Fruit fly (Drosophila melanogaster): ENCODE measurements around the gene CG9109.

CG9109 gene

dm6 chr2L:5983236-5983635 lies 51.0 kb downstream of the CG9109 start (continued):
- TF ChIP-seq C15 (GFP tag; IDR thresholded peaks at IDR 0.05), result no peak
- TF ChIP-seq CG42726 (GFP tag; IDR thresholded peaks at IDR 0.05; ENCODE audit: partially characterized antibody), result no peak
- no peak for TF ChIP-seq crp (GFP tag; optimal IDR thresholded peaks at IDR 0.05)
- TF ChIP-seq CG9609 (GFP tag; optimal IDR thresholded peaks at IDR 0.05), result no peak
- TF ChIP-seq CG18764 (GFP tag; optimal IDR thresholded peaks at IDR 0.05), result no peak
- no peak for TF ChIP-seq kay (GFP tag; optimal IDR thresholded peaks at IDR 0.05)
- TF ChIP-seq CG7271 (tag; optimal IDR thresholded peaks at IDR 0.05), result no peak
- no peak for TF ChIP-seq E2f1 (GFP tag; IDR thresholded peaks at IDR 0.05)
- TF ChIP-seq CG13123 (GFP tag; optimal IDR thresholded peaks at IDR 0.05), result no peak

- no peak for TF ChIP-seq CG6689 (GFP tag; IDR thresholded peaks at IDR 0.05)
- peak; percentile 51 for TF ChIP-seq stwl (tag; optimal IDR thresholded peaks at IDR 0.05)
- TF ChIP-seq CG16813 (GFP tag; IDR thresholded peaks at IDR 0.05; ENCODE audit: partially characterized antibody), result no peak
- no peak for TF ChIP-seq dati (GFP tag; IDR thresholded peaks at IDR 0.05)
- no peak for TF ChIP-seq bbx (GFP tag; IDR thresholded peaks at IDR 0.05; ENCODE audit: partially characterized antibody)
- peak; percentile 4 for TF ChIP-seq tx (GFP tag; optimal IDR thresholded peaks at IDR 0.05)
- TF ChIP-seq CG14860 (GFP tag; IDR thresholded peaks at IDR 0.05; ENCODE audit: partially characterized antibody), result no peak
- peak; percentile 8 for TF ChIP-seq Six4 (GFP tag; optimal IDR thresholded peaks at IDR 0.05)
- no peak for TF ChIP-seq tio (GFP tag; optimal IDR thresholded peaks at IDR 0.05)
- no peak for TF ChIP-seq CG14667 (GFP tag; IDR thresholded peaks at IDR 0.05)
- no peak for TF ChIP-seq CG3065 (GFP tag; optimal IDR thresholded peaks at IDR 0.05)
- TF ChIP-seq bigmax (GFP tag; optimal IDR thresholded peaks at IDR 0.05), result peak; percentile 55
- TF ChIP-seq hth (optimal IDR thresholded peaks at IDR 0.05), result no peak
- TF ChIP-seq sug (tag; optimal IDR thresholded peaks at IDR 0.05), result peak; percentile 75
- TF ChIP-seq dysf (GFP tag; IDR thresholded peaks at IDR 0.05), result no peak
- TF ChIP-seq CG11085 (GFP tag; IDR thresholded peaks at IDR 0.05), result no peak
- no peak for TF ChIP-seq z (GFP tag; IDR thresholded peaks at IDR 0.05)
- TF ChIP-seq ash1 (GFP tag; optimal IDR thresholded peaks at IDR 0.05), result peak; percentile 31
- TF ChIP-seq ken (GFP tag; IDR thresholded peaks at IDR 0.05), result no peak
- peak; percentile 100 for TF ChIP-seq CG4424 (GFP tag; optimal IDR thresholded peaks at IDR 0.05)
- TF ChIP-seq CG12659 (GFP tag; optimal IDR thresholded peaks at IDR 0.05), result peak; percentile 52
- TF ChIP-seq GATAe (GFP tag; conservative IDR thresholded peaks at IDR 0.05), result no peak
- TF ChIP-seq CG13894 (tag; optimal IDR thresholded peaks at IDR 0.05), result peak; percentile 68
- peak; percentile 92 for TF ChIP-seq Med (GFP tag)
- TF ChIP-seq CG32772 (GFP tag; IDR thresholded peaks at IDR 0.05), result no peak
- TF ChIP-seq caup (GFP tag; optimal IDR thresholded peaks at IDR 0.05; ENCODE audit: severe bottlenecking), result peak; percentile 59
- TF ChIP-seq bcd (GFP tag; optimal IDR thresholded peaks at IDR 0.05), result no peak
- peak; percentile 2 for TF ChIP-seq kay (GFP tag; optimal IDR thresholded peaks at IDR 0.05)
- peak; percentile 2 for TF ChIP-seq CG6854 (GFP tag; optimal IDR thresholded peaks at IDR 0.05)
- peak; percentile 33 for TF ChIP-seq CG1233 (GFP tag; optimal IDR thresholded peaks at IDR 0.05)
- no peak for TF ChIP-seq HLH4C (GFP tag; IDR thresholded peaks at IDR 0.05; ENCODE audit: partially characterized antibody)
- no peak for TF ChIP-seq zfh1 (GFP tag; IDR thresholded peaks at IDR 0.05)
- no peak for TF ChIP-seq gce (GFP tag; IDR thresholded peaks at IDR 0.05)
- peak; percentile 41 for TF ChIP-seq her (GFP tag; optimal IDR thresholded peaks at IDR 0.05)
- peak; percentile 11 for TF ChIP-seq CG7786 (GFP tag; optimal IDR thresholded peaks at IDR 0.05)
- TF ChIP-seq eyg (GFP tag; optimal IDR thresholded peaks at IDR 0.05), result peak; percentile 49
- TF ChIP-seq danr (GFP tag; IDR thresholded peaks at IDR 0.05), result no peak
- TF ChIP-seq CG8359 (GFP tag; optimal IDR thresholded peaks at IDR 0.05; ENCODE audit: borderline replicate concordance), result no peak
- no peak for TF ChIP-seq Dfd (GFP tag; optimal IDR thresholded peaks at IDR 0.05)
- TF ChIP-seq bab2 (GFP tag; optimal IDR thresholded peaks at IDR 0.05), result peak; percentile 51
- no peak for TF ChIP-seq p53 (GFP tag; optimal IDR thresholded peaks at IDR 0.05)
- TF ChIP-seq CG7372 (GFP tag; IDR thresholded peaks at IDR 0.05), result no peak
Measured at dm6 chr2L:5982334-5982987, 51.8 kb downstream of the CG9109 start.
